Fruit fly (Drosophila melanogaster) whole organism, embryonic: Measurements from ENCODE around the gene tral.
A peak's percentile ranks its signal among the peaks of the same experiment; 100 is the strongest.

Source experiments
- Abd-B ChIP-seq: fragments of 200-800 bp; sonication (Bioruptor generic); optimal IDR thresholded peaks from 2 replicates; lab custom pipeline; 2018; ENCODE audit warnings: missing biosample characterization, mild to moderate bottlenecking, missing genetic modification characterization, moderate library complexity
- Atf3 ChIP-seq: fragments of 200-800 bp; sonication (Bioruptor generic); optimal IDR thresholded peaks from 3 replicates; lab custom pipeline; 2016; ENCODE audit warnings: missing biosample characterization, missing genetic modification characterization
- Atf6 ChIP-seq: fragments of 200-800 bp; sonication (Bioruptor generic); IDR thresholded peaks from 2 replicates; pipeline ENCODE4 v1.3.6; 2022; ENCODE audit warnings: missing biosample characterization, missing genetic modification characterization
- CG10543 ChIP-seq: fragments of 200-800 bp; sonication (Bioruptor generic); optimal IDR thresholded peaks from 3 replicates; lab custom pipeline; 2017; ENCODE audit warnings: missing biosample characterization, mild to moderate bottlenecking, missing genetic modification characterization, moderate library complexity
- CG11456 ChIP-seq: fragments of 200-800 bp; sonication (Bioruptor generic); IDR thresholded peaks from 3 replicates; pipeline ENCODE4 v1.3.6; 2022; ENCODE audit warnings: missing biosample characterization, missing genetic modification characterization
- CG1233 ChIP-seq: fragments of 200-800 bp; sonication (Bioruptor generic); optimal IDR thresholded peaks from 4 replicates; lab custom pipeline; 2018; ENCODE audit warnings: missing biosample characterization, mild to moderate bottlenecking, missing genetic modification characterization
- CG12942 ChIP-seq: fragments of 200-800 bp; sonication (Bioruptor generic); optimal IDR thresholded peaks from 3 replicates; lab custom pipeline; 2016; ENCODE audit warnings: missing biosample characterization, missing genetic modification characterization
- CG16779 ChIP-seq: fragments of 200-800 bp; sonication (Bioruptor generic); IDR thresholded peaks from 2 replicates; pipeline ENCODE4 v1.3.6; 2022; ENCODE audit warnings: missing biosample characterization, missing genetic modification characterization
- CG17359 ChIP-seq: fragments of 200-800 bp; sonication (Bioruptor generic); optimal IDR thresholded peaks from 3 replicates; lab custom pipeline; 2018; ENCODE audit warnings: missing biosample characterization, mild to moderate bottlenecking, missing genetic modification characterization, moderate library complexity
- CG18262 ChIP-seq: fragments of 200-800 bp; optimal IDR thresholded peaks from 3 replicates; lab custom pipeline; 2019; ENCODE audit warnings: missing biosample characterization, mild to moderate bottlenecking, missing genetic modification characterization, moderate library complexity
- CG2202 ChIP-seq: fragments of 200-800 bp; sonication (Bioruptor generic); optimal IDR thresholded peaks from 2 replicates; lab custom pipeline; 2018; ENCODE audit warnings: missing biosample characterization, mild to moderate bottlenecking, missing genetic modification characterization
- CG2712 ChIP-seq: fragments of 200-800 bp; optimal IDR thresholded peaks from 3 replicates; lab custom pipeline; 2019; ENCODE audit warnings: missing biosample characterization, mild to moderate bottlenecking, missing genetic modification characterization, moderate library complexity
- CG31365 ChIP-seq: fragments of 200-800 bp; sonication (Bioruptor generic); optimal IDR thresholded peaks from 2 replicates; lab custom pipeline; 2018; ENCODE audit warnings: missing biosample characterization, mild to moderate bottlenecking, missing genetic modification characterization
- CG34224 ChIP-seq: fragments of 200-800 bp; sonication (Bioruptor generic); IDR thresholded peaks from 3 replicates; pipeline ENCODE4 v1.3.6; 2022; ENCODE audit warnings: missing biosample characterization, missing genetic modification characterization; ENCODE audit not compliant: partially characterized antibody
- CG34376 ChIP-seq: fragments of 200-800 bp; sonication (Bioruptor generic); optimal IDR thresholded peaks from 2 replicates; lab custom pipeline; 2018; ENCODE audit warnings: missing biosample characterization, mild to moderate bottlenecking, missing genetic modification characterization
- CG4424 ChIP-seq: fragments of 200-800 bp; sonication (Bioruptor generic); optimal IDR thresholded peaks from 3 replicates; lab custom pipeline; 2016; ENCODE audit warnings: missing biosample characterization, missing genetic modification characterization
- CG4730 ChIP-seq: fragments of 200-800 bp; sonication (Bioruptor generic); IDR thresholded peaks from 2 replicates; pipeline ENCODE4 v1.3.6; 2022; ENCODE audit warnings: missing biosample characterization, missing genetic modification characterization
- CG5180 ChIP-seq: fragments of 200-800 bp; sonication (Bioruptor generic); optimal IDR thresholded peaks from 3 replicates; lab custom pipeline; 2017; ENCODE audit warnings: missing biosample characterization, missing genetic modification characterization, mild to moderate bottlenecking, moderate library complexity, missing genetic modification reagents
- CG6689 ChIP-seq: fragments of 200-800 bp; sonication (Bioruptor generic); IDR thresholded peaks from 2 replicates; pipeline ENCODE4 v1.3.6; 2022; ENCODE audit warnings: missing biosample characterization, missing genetic modification characterization
- D ChIP-seq, 2 experiments: fragments of 200-800 bp in 1 of 2; fragments of >200 bp in 1 of 2; sonication (Bioruptor generic) in 1 of 2; optimal IDR thresholded peaks; 2 replicates in 1 of 2; 3 replicates in 1 of 2; lab custom pipeline; 2017; ENCODE audit warnings: mild to moderate bottlenecking in 1 of 2, missing biosample characterization in 1 of 2, missing genetic modification characterization in 1 of 2, missing genetic modification reagents in 1 of 2
- Dbx ChIP-seq: fragments of 200-800 bp; sonication (Bioruptor generic); IDR thresholded peaks from 3 replicates; pipeline ENCODE4 v1.3.6; 2022; ENCODE audit warnings: missing biosample characterization, missing genetic modification characterization
- Dek ChIP-seq: fragments of 200-800 bp; sonication (Bioruptor generic); optimal IDR thresholded peaks from 3 replicates; lab custom pipeline; 2019; ENCODE audit warnings: missing biosample characterization, mild to moderate bottlenecking, missing genetic modification characterization, moderate library complexity
- Dll ChIP-seq: fragments of 200-800 bp; sonication (Bioruptor generic); IDR thresholded peaks from 4 replicates; pipeline ENCODE4 v1.3.6; 2022; ENCODE audit warnings: missing biosample characterization, missing genetic modification characterization; ENCODE audit not compliant: partially characterized antibody
- Drgx ChIP-seq: fragments of 200-800 bp; sonication (Bioruptor generic); IDR thresholded peaks from 2 replicates; pipeline ENCODE4 v1.3.6; 2022; ENCODE audit warnings: missing biosample characterization, missing genetic modification characterization
- Ets65A ChIP-seq: fragments of 200-800 bp; sonication (Bioruptor generic); peaks from one replicate; lab custom pipeline; 2016; ENCODE audit warnings: missing biosample characterization, missing genetic modification characterization
- HLH54F ChIP-seq: fragments of 200-800 bp; sonication (Bioruptor generic); optimal IDR thresholded peaks from 3 replicates; lab custom pipeline; 2016; ENCODE audit warnings: missing biosample characterization, missing genetic modification characterization
- Mes4 ChIP-seq: fragments of 200-800 bp; sonication (Bioruptor generic); optimal IDR thresholded peaks from 2 replicates; lab custom pipeline; 2016; ENCODE audit warnings: missing biosample characterization, missing genetic modification characterization
- NC2α ChIP-seq: fragments of 200-800 bp; sonication (Bioruptor generic); optimal IDR thresholded peaks from 2 replicates; lab custom pipeline; 2016; ENCODE audit warnings: missing biosample characterization, missing genetic modification characterization
- NfI ChIP-seq: fragments of 200-800 bp; sonication (Bioruptor generic); optimal IDR thresholded peaks from 3 replicates; lab custom pipeline; 2018; ENCODE audit warnings: missing biosample characterization, mild to moderate bottlenecking, missing genetic modification characterization, moderate library complexity
- Rx ChIP-seq: fragments of 200-800 bp; sonication (Bioruptor generic); IDR thresholded peaks from 2 replicates; pipeline ENCODE4 v1.3.6; 2022; ENCODE audit warnings: missing biosample characterization, missing genetic modification characterization
- Trl ChIP-seq, 3 experiments: fragments of >200 bp in 2 of 3; fragments of 200-800 bp in 1 of 3; sonication (Bioruptor generic) in 1 of 3; optimal IDR thresholded peaks; 2 replicates in 1 of 3; 3 replicates in 2 of 3; lab custom pipeline; 2016 to 2017; ENCODE audit warnings: missing biosample characterization in 1 of 3, missing genetic modification characterization in 1 of 3
- YL-1 ChIP-seq: fragments of 200-800 bp; sonication (Bioruptor generic); optimal IDR thresholded peaks from 3 replicates; lab custom pipeline; 2017; ENCODE audit warnings: missing biosample characterization, mild to moderate bottlenecking, missing genetic modification characterization
- amos ChIP-seq: fragments of 200-800 bp; sonication (Bioruptor generic); IDR thresholded peaks from 2 replicates; pipeline ENCODE4 v1.3.6; 2022; ENCODE audit warnings: missing biosample characterization, missing genetic modification characterization; ENCODE audit not compliant: partially characterized antibody
- bbx ChIP-seq: fragments of 200-800 bp; sonication (Bioruptor generic); IDR thresholded peaks from 2 replicates; pipeline ENCODE4 v1.3.6; 2022; ENCODE audit warnings: missing biosample characterization, missing genetic modification characterization; ENCODE audit not compliant: partially characterized antibody
- chm ChIP-seq: fragments of 200-800 bp; sonication (Bioruptor generic); IDR thresholded peaks from 2 replicates; pipeline ENCODE4 v1.3.6; 2022; ENCODE audit warnings: missing biosample characterization, missing genetic modification characterization
- cwo ChIP-seq: fragments of 200-800 bp; sonication (Bioruptor generic); optimal IDR thresholded peaks from 3 replicates; lab custom pipeline; 2017; ENCODE audit warnings: missing biosample characterization, missing genetic modification characterization, mild to moderate bottlenecking, moderate library complexity, missing genetic modification reagents
- hkb ChIP-seq, 2 experiments: fragments of 200-800 bp in 1 of 2; fragments of >200 bp in 1 of 2; sonication (Bioruptor generic) in 1 of 2; IDR thresholded peaks in 1 of 2; optimal IDR thresholded peaks in 1 of 2; 2 replicates each; pipeline versions ENCODE4 v1.3.6 to Lab custom; 2017 to 2022; ENCODE audit warnings: missing biosample characterization in 1 of 2, missing genetic modification characterization in 1 of 2
- hth ChIP-seq: fragments of >200 bp; optimal IDR thresholded peaks from 2 replicates; lab custom pipeline; 2017; ENCODE audit warnings: inconsistent platforms
- klu ChIP-seq: fragments of 200-800 bp; sonication (Bioruptor generic); IDR thresholded peaks from 2 replicates; pipeline ENCODE4 v1.3.6; 2022; ENCODE audit warnings: missing biosample characterization, missing genetic modification characterization
- lbe ChIP-seq: fragments of 200-800 bp; sonication (Bioruptor generic); optimal IDR thresholded peaks from 2 replicates; lab custom pipeline; 2016; ENCODE audit warnings: missing biosample characterization, mild to moderate bottlenecking, missing genetic modification characterization
- lilli ChIP-seq: fragments of 200-800 bp; sonication (Bioruptor generic); optimal IDR thresholded peaks from 3 replicates; lab custom pipeline; 2016; ENCODE audit warnings: missing biosample characterization, missing genetic modification characterization
- pb ChIP-seq: fragments of 200-800 bp; sonication (Bioruptor generic); optimal IDR thresholded peaks from 3 replicates; lab custom pipeline; 2016; ENCODE audit warnings: missing biosample characterization, missing genetic modification characterization
- psq ChIP-seq: fragments of 200-800 bp; sonication (Bioruptor generic); optimal IDR thresholded peaks from 2 replicates; lab custom pipeline; 2017; ENCODE audit warnings: missing biosample characterization, missing genetic modification characterization
- slp2 ChIP-seq: fragments of 200-800 bp; sonication (Bioruptor generic); optimal IDR thresholded peaks from 2 replicates; lab custom pipeline; 2016; ENCODE audit warnings: missing biosample characterization, missing genetic modification characterization
- so ChIP-seq: fragments of 200-800 bp; sonication (Bioruptor generic); IDR thresholded peaks from 3 replicates; pipeline ENCODE4 v1.3.6; 2022; ENCODE audit warnings: missing biosample characterization, missing genetic modification characterization
- sr ChIP-seq: fragments of 200-800 bp; sonication (Bioruptor generic); IDR thresholded peaks from 3 replicates; pipeline ENCODE4 v1.3.6; 2022; ENCODE audit warnings: missing biosample characterization, missing genetic modification characterization
- stwl ChIP-seq: fragments of 200-800 bp; sonication (Bioruptor generic); optimal IDR thresholded peaks from 3 replicates; lab custom pipeline; 2018; ENCODE audit warnings: missing biosample characterization, mild to moderate bottlenecking, missing genetic modification characterization, moderate library complexity
- trem ChIP-seq: fragments of 200-800 bp; optimal IDR thresholded peaks from 3 replicates; lab custom pipeline; 2019; ENCODE audit warnings: missing biosample characterization, mild to moderate bottlenecking, missing genetic modification characterization, moderate library complexity
- zen ChIP-seq: fragments of 200-800 bp; sonication (Bioruptor generic); optimal IDR thresholded peaks from 3 replicates; lab custom pipeline; 2018; ENCODE audit warnings: missing biosample characterization, mild to moderate bottlenecking, missing genetic modification characterization, moderate library complexity

Gene tral

dm6 chr3L:12533392-12534070 lies 18.7 kb downstream of the tral start, which contains the start of the genes Tsf2 and CG34242 (continued):
- TF ChIP-seq CG4730 (GFP tag; lab: Robert Waterston, UW) (peak; percentile 95), CG12942 (no peak), Trl (optimal IDR thresholded peaks at IDR 0.05; lab: Kevin White, UChicago) (no peak), Trl (GFP tag; optimal IDR thresholded peaks at IDR 0.05; lab: Kevin White, UChicago) (no peak), slp2 (no peak), CG34224 (GFP tag; lab: Robert Waterston, UW) (no peak), Atf3 (no peak), CG17359 (peak; percentile 92), hth (lab: Kevin White, UChicago) (no peak), CG2712 (tag; lab: Kevin White, UChicago) (peak; percentile 89), CG16779 (no peak), Dbx (GFP tag; lab: Robert Waterston, UW) (peak; percentile 94), cwo (GFP tag; lab: Kevin White, UChicago) (peak; percentile 64), hkb (optimal IDR thresholded peaks at IDR 0.05; lab: Kevin White, UChicago) (no peak), hkb (GFP tag; IDR thresholded peaks at IDR 0.05; lab: Robert Waterston, UW) (peak; percentile 85), Rx (GFP tag; lab: Robert Waterston, UW) (peak; percentile 71), Abd-B (GFP tag; lab: Kevin White, UChicago) (no peak), lbe (GFP tag; lab: Kevin White, UChicago) (peak; percentile 66), Atf6 (GFP tag; lab: Robert Waterston, UW) (peak; percentile 92), Mes4 (GFP tag; lab: Kevin White, UChicago) (no peak), stwl (tag; lab: Kevin White, UChicago) (peak; percentile 58), bbx (no peak), NfI (no peak), CG2202 (tag; lab: Kevin White, UChicago) (no peak), Dek (peak; percentile 73), Ets65A (no peak), trem (tag; lab: Kevin White, UChicago) (peak; percentile 88), sr (GFP tag; lab: Robert Waterston, UW) (peak; percentile 27; the same call in 1 of the 3 replicates), lilli (GFP tag; lab: Kevin White, UChicago) (no peak), Dll (GFP tag; lab: Robert Waterston, UW) (no peak), NC2α (GFP tag; lab: Kevin White, UChicago) (no peak), CG4424 (GFP tag; lab: Kevin White, UChicago) (peak; percentile 69), CG10543 (peak; percentile 52), CG34376 (GFP tag; lab: Kevin White, UChicago) (no peak), YL-1 (peak; percentile 87), psq (no peak), CG11456 (GFP tag; lab: Robert Waterston, UW) (peak; percentile 94), Drgx (peak; percentile 95), klu (peak; percentile 83), zen (tag; lab: Kevin White, UChicago) (peak; percentile 86), HLH54F (GFP tag; lab: Kevin White, UChicago) (no peak), CG6689 (GFP tag; lab: Robert Waterston, UW) (peak; percentile 97), amos (GFP tag; lab: Robert Waterston, UW) (no peak), CG1233 (no peak), D (optimal IDR thresholded peaks at IDR 0.05; lab: Kevin White, UChicago) (no peak), D (GFP tag; optimal IDR thresholded peaks at IDR 0.05; lab: Kevin White, UChicago) (peak; percentile 66), CG18262 (tag; lab: Kevin White, UChicago) (peak; percentile 85), so (peak; percentile 48; the same call in 1 of the 3 replicates), CG31365 (tag; lab: Kevin White, UChicago) (peak; percentile 16), pb (GFP tag; lab: Kevin White, UChicago) (no peak), chm (GFP tag; lab: Robert Waterston, UW) (no peak), CG5180 (no peak)
